Worm (Caenorhabditis elegans): ENCODE measurements around the gene svh-2.

DNA sequence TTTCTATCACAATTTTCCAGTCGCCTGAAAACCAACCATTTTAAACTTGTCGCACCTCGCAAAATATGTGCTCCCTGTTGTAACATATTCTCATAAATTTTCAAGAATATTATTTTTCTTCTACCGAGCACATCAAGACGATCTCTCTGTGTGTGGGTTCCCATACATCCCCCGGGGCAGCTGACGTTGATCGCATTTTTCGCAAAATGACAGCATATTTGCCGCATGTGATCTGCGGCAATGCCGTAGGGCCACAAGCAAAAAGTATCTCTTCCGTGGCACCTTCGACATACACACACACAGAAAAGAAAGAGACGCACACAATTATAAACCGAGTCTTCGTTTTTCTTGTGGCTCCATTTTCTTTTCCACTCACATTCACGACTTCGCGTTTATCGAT, 38.6 kb downstream of the svh-2 start:
- TF ChIP-seq dmd-8 (GFP tag; IDR thresholded peaks at IDR 0.05) = no peak
- TF ChIP-seq ztf-11 (tag; optimal IDR thresholded peaks at IDR 0.05) = no peak
- TF ChIP-seq lim-7 (GFP tag; IDR thresholded peaks at IDR 0.05) = no peak
- no peak for TF ChIP-seq attf-4 (tag; optimal IDR thresholded peaks at IDR 0.05)
- TF ChIP-seq egl-43 (GFP tag; IDR thresholded peaks at IDR 0.05) = no peak
- no peak for TF ChIP-seq unc-62 (GFP tag; optimal IDR thresholded peaks at IDR 0.05 in 1 of 2)
- TF ChIP-seq unc-62 (tag; optimal IDR thresholded peaks at IDR 0.05) = no peak
- TF ChIP-seq aha-1 (tag) = peak; percentile 95
- TF ChIP-seq zip-11 (GFP tag; IDR thresholded peaks at IDR 0.05) = no peak
- no peak for TF ChIP-seq lin-13 (GFP tag; optimal IDR thresholded peaks at IDR 0.05)
